Worm (Caenorhabditis elegans) whole organism, mixed stage, embryonic: ENCODE data around the gene Y38A10A.2.
"Not testable (repeated sequence)": the region's sequence is repeated elsewhere in the genome, so short reads cannot be mapped to it uniquely, and the experiment has no call there.

Experiments used
- M03D4.4 ChIP-seq: sonication (generic microtip); optimal IDR thresholded peaks from 2 replicates; lab custom pipeline; 2017; ENCODE audit warnings: mild to moderate bottlenecking, missing genetic modification characterization, missing compliant biosample characterization
- bed-3 ChIP-seq: fragments of 200-800 bp; sonication (Bioruptor generic); optimal IDR thresholded peaks from 3 replicates; lab custom pipeline; 2018; ENCODE audit warnings: mild to moderate bottlenecking, missing genetic modification characterization, moderate library complexity, missing compliant biosample characterization
- blmp-1 ChIP-seq: fragments of 150-350 bp; optimal IDR thresholded peaks from 2 replicates; lab custom pipeline; 2014; ENCODE audit warnings: missing biosample characterization, missing genetic modification characterization
- ceh-43 ChIP-seq: fragments of 200-800 bp; sonication (Bioruptor generic); optimal IDR thresholded peaks from 2 replicates; lab custom pipeline; 2018; ENCODE audit warnings: mild to moderate bottlenecking, missing genetic modification characterization, moderate library complexity, missing compliant biosample characterization
- ceh-83 ChIP-seq: fragments of 200-800 bp; sonication (Bioruptor generic); optimal IDR thresholded peaks from 2 replicates; lab custom pipeline; 2018; ENCODE audit warnings: mild to moderate bottlenecking, missing genetic modification characterization, missing compliant biosample characterization
- ces-1 ChIP-seq: fragments of 150-350 bp; optimal IDR thresholded peaks from 2 replicates; lab custom pipeline; 2014; ENCODE audit warnings: missing biosample characterization, missing genetic modification reagents, missing genetic modification characterization
- cnd-1 ChIP-seq: fragments of 200-800 bp; sonication (Bioruptor generic); optimal IDR thresholded peaks from 2 replicates; lab custom pipeline; 2018; ENCODE audit warnings: mild to moderate bottlenecking, missing genetic modification characterization, missing compliant biosample characterization
- elt-3 ChIP-seq: fragments of 150-350 bp; optimal IDR thresholded peaks from 2 replicates; lab custom pipeline; 2014; ENCODE audit warnings: missing biosample characterization, missing genetic modification characterization
- ham-2 ChIP-seq: fragments of 200-800 bp; sonication (Bioruptor generic); optimal IDR thresholded peaks from 2 replicates; lab custom pipeline; 2018; ENCODE audit warnings: mild to moderate bottlenecking, missing genetic modification characterization, missing compliant biosample characterization
- hlh-1 ChIP-seq: fragments of 150-350 bp; optimal IDR thresholded peaks from 2 replicates; lab custom pipeline; 2014; ENCODE audit warnings: missing biosample characterization, missing genetic modification reagents, missing genetic modification characterization
- lin-13 ChIP-seq: fragments of 150-350 bp; optimal IDR thresholded peaks from 2 replicates; lab custom pipeline; 2014; ENCODE audit warnings: missing biosample characterization, missing genetic modification characterization
- lin-32 ChIP-seq: fragments of 200-800 bp; sonication (Bioruptor generic); optimal IDR thresholded peaks from 2 replicates; lab custom pipeline; 2018; ENCODE audit warnings: mild to moderate bottlenecking, missing genetic modification characterization, missing compliant biosample characterization
- lsy-2 ChIP-seq: fragments of 150-350 bp; optimal IDR thresholded peaks from 2 replicates; lab custom pipeline; 2014; ENCODE audit warnings: missing biosample characterization, missing genetic modification characterization
- mab-5 ChIP-seq: fragments of 150-350 bp; optimal IDR thresholded peaks from 2 replicates; lab custom pipeline; 2014; ENCODE audit warnings: missing biosample characterization, missing genetic modification characterization
- mep-1 ChIP-seq: fragments of 150-350 bp; optimal IDR thresholded peaks from 2 replicates; lab custom pipeline; 2017; ENCODE audit warnings: missing biosample characterization, missing genetic modification reagents, missing genetic modification characterization, inconsistent platforms
- mls-2 ChIP-seq: sonication (generic microtip); optimal IDR thresholded peaks from 2 replicates; lab custom pipeline; 2016; ENCODE audit warnings: mild to moderate bottlenecking, missing genetic modification characterization, moderate library complexity, missing compliant biosample characterization
- nhr-12 ChIP-seq: fragments of 150-350 bp; optimal IDR thresholded peaks from 2 replicates; lab custom pipeline; 2014; ENCODE audit warnings: missing biosample characterization, missing genetic modification characterization
- nhr-237 ChIP-seq: fragments of 150-350 bp; optimal IDR thresholded peaks from 2 replicates; lab custom pipeline; 2014; ENCODE audit warnings: missing biosample characterization, missing genetic modification characterization
- pha-4 ChIP-seq: fragments of 150-350 bp; optimal IDR thresholded peaks from 2 replicates; lab custom pipeline; 2018; ENCODE audit warnings: missing biosample characterization, missing genetic modification reagents, missing genetic modification characterization
- sem-2 ChIP-seq: fragments of 200-800 bp; sonication (Bioruptor generic); optimal IDR thresholded peaks from 2 replicates; lab custom pipeline; 2018; ENCODE audit warnings: mild to moderate bottlenecking, missing genetic modification characterization, missing compliant biosample characterization
- snpc-4 ChIP-seq: fragments of 150-350 bp; optimal IDR thresholded peaks from 2 replicates; lab custom pipeline; 2014; ENCODE audit warnings: missing biosample characterization, missing genetic modification characterization
- sptf-1 ChIP-seq: sonication (generic microtip); optimal IDR thresholded peaks from 2 replicates; lab custom pipeline; 2017; ENCODE audit warnings: mild to moderate bottlenecking, missing genetic modification characterization, moderate library complexity, missing compliant biosample characterization
- tbx-8 ChIP-seq: fragments of 200-800 bp; sonication (Bioruptor generic); optimal IDR thresholded peaks from 2 replicates; lab custom pipeline; 2018; ENCODE audit warnings: mild to moderate bottlenecking, missing genetic modification characterization, moderate library complexity, missing compliant biosample characterization
- unc-120 ChIP-seq: sonication (generic microtip); optimal IDR thresholded peaks from 2 replicates; lab custom pipeline; 2017; ENCODE audit warnings: missing genetic modification characterization, missing compliant biosample characterization; ENCODE audit not compliant: poor library complexity, severe bottlenecking
- unc-39 ChIP-seq: fragments of 150-350 bp; optimal IDR thresholded peaks from 2 replicates; lab custom pipeline; 2014; ENCODE audit warnings: missing biosample characterization, missing genetic modification characterization
- unc-62 ChIP-seq: fragments of 150-350 bp; optimal IDR thresholded peaks from 2 replicates; lab custom pipeline; 2014; ENCODE audit warnings: missing biosample characterization, missing genetic modification reagents, missing genetic modification characterization
- zip-8 ChIP-seq: fragments of 150-350 bp; optimal IDR thresholded peaks from 2 replicates; lab custom pipeline; 2014; ENCODE audit warnings: missing biosample characterization, missing genetic modification characterization
- ztf-11 ChIP-seq: fragments of 150-350 bp; optimal IDR thresholded peaks from 2 replicates; lab custom pipeline; 2014; ENCODE audit warnings: missing biosample characterization, missing genetic modification characterization

Y38A10A.2 gene

DNA sequence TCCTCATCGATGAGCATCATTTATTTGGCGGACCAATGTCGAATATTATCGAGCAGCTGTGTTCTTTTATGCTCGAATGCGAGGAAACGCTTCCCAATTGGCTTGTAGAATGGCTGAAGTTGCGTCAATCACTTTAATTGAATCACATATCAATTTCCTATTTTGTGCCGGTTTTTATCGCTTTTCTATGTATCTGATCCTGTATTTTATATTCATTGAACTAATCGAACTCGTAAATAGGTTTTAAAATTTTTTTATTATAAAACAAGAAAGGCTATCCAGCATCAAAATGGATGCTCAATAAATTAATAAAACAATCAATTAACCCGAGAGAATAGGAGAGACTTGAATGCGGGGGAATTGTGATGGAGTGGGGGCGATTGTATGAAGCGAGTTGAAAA, 35.5 kb upstream of the Y38A10A.2 start:
- TF ChIP-seq ces-1 (GFP tag; lab: Kevin White, UChicago) (peak; percentile 48), mls-2 (tag; lab: Kevin White, UChicago) (peak; percentile 18), unc-120 (tag; lab: Kevin White, UChicago) (no peak), ztf-11 (tag; lab: Kevin White, UChicago) (no peak)

DNA sequence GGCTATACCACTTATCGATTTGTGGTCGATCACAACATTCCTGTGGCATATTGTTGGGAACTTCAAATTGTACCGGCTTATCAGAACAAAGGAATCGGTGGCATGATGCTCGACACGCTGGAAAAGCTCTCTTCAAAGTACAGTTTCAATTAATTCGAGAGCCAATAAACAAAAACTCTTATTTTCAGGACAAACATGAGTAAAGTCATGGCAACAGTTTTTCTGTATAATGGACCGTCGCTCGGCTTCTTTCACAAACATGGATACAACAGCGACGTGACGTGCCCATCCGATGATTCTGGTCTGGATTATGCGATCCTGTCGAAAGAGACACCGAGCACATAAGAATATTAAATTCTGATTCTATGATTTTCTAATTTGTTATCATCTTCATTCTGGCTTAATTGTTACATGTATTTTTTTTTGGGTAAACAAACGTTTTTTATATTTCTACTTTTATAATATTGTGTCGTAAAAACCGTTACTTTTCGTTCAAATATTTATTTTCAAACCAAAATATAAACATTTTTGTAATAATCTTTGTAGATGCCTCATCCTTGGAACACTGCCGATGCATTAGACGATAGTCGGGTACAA, 33.4 kb upstream of the Y38A10A.2 start, which contains the start of gene smut-1:
Gene smut-1 (plus strand): TSS at position 547 of the 597 bp plus-strand sequence.
- no peak for TF ChIP-seq unc-62
- TF ChIP-seq nhr-237 (tag; lab: Kevin White, UChicago): no peak
- TF ChIP-seq mab-5: no peak
- no peak for TF ChIP-seq ceh-83 (GFP tag; lab: Kevin White, UChicago)
- TF ChIP-seq unc-39 (tag; lab: Kevin White, UChicago): no peak
- no peak for TF ChIP-seq ces-1 (GFP tag; lab: Kevin White, UChicago)
- no peak for TF ChIP-seq ceh-43 (GFP tag; lab: Kevin White, UChicago)
- TF ChIP-seq elt-3 (tag; lab: Kevin White, UChicago): no peak
- TF ChIP-seq ham-2 (GFP tag; lab: Kevin White, UChicago): no peak
- TF ChIP-seq pha-4 (tag; lab: Kevin White, UChicago): no peak
- TF ChIP-seq zip-8 (tag; lab: Kevin White, UChicago): no peak
- no peak for TF ChIP-seq tbx-8 (GFP tag; lab: Kevin White, UChicago)
- TF ChIP-seq lsy-2: no peak
- no peak for TF ChIP-seq hlh-1 (tag; lab: Kevin White, UChicago)
- TF ChIP-seq sem-2: no peak
- no peak for TF ChIP-seq ztf-11 (tag; lab: Kevin White, UChicago)

DNA sequence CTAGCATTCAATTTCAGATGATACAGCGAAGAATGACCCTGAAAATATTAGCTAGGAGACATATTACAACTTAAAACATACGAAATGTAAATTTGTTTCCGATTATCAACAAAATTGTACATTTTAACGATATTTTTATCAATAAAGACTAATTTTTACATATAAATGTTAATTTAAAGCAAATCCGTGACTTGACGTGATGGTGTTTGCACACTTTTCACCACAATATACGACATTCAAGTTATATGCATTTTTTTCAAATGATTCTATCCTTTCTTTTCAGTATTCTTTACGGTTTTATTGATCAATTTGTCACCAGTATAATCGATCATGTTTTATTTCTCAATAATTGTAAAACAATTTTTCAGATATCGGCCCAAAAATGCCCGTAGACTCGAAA, 32.6 kb upstream of the Y38A10A.2 start, which contains the start of gene Y38A10A.7:
Gene Y38A10A.7 (plus strand): TSS at position 369 of the 400 bp plus-strand sequence.
- TF ChIP-seq elt-3 (tag; lab: Kevin White, UChicago) (no peak), blmp-1 (tag; lab: Kevin White, UChicago) (no peak), mls-2 (tag; lab: Kevin White, UChicago) (no peak), M03D4.4 (no peak), ztf-11 (tag; lab: Kevin White, UChicago) (no peak), unc-120 (tag; lab: Kevin White, UChicago) (no peak), cnd-1 (no peak), lin-32 (GFP tag; lab: Kevin White, UChicago) (no peak), lsy-2 (no peak), ham-2 (GFP tag; lab: Kevin White, UChicago) (no peak), ces-1 (GFP tag; lab: Kevin White, UChicago) (no peak), unc-39 (tag; lab: Kevin White, UChicago) (no peak), mep-1 (tag; lab: Kevin White, UChicago) (no peak), sem-2 (no peak)

DNA sequence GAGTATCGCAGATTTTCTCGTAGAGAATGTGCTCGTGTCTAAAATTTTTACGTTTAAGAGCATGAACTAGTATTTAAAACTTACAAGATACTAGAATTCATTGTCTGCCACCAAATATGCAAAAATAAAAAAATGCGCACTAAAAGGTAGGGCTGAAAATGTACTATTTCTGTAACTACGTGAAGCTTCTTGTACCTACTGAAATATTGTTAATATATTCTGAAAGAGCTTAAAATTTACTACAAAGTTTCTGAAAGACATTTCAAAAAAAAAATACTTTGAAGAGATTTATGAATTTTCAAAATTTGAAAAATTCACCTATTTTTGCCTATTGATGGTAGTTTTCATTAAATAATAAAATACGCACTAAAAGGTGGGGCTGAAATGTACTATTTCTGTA, 6.7 kb upstream of the Y38A10A.2 start, which contains the start of gene fbxa-214:
Gene fbxa-214 (minus strand): TSS at position 101 of the 400 bp plus-strand sequence.
- not testable (repeated sequence) for TF ChIP-seq nhr-237, sptf-1, hlh-1 (tag; lab: Kevin White, UChicago)

DNA sequence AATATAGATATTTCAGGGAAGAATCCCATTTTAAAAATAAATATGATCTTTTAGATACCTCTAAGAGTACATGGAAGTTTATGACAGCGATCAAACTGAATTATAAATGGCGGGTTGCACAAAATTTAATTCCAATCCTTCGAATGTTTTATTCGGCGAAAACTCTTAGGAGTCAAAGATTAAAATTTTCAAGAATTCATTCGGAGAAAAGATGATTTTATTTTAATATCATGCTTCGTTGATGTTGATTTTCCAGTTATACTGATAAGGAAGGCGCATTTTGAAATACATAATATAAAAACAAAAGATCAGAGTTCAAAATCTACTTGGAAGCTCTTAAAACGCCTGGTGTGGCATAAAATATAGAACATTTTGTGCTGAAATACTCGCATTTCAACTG, 3.9 kb upstream of the Y38A10A.2 start, which contains the start of gene srh-10:
Gene srh-10 (minus strand): TSS at position 29 of the 400 bp plus-strand sequence.
- no peak for TF ChIP-seq ceh-83 (GFP tag; lab: Kevin White, UChicago)
- no peak for TF ChIP-seq lin-13
- TF ChIP-seq cnd-1: no peak
- TF ChIP-seq elt-3 (tag; lab: Kevin White, UChicago): no peak
- TF ChIP-seq ham-2 (GFP tag; lab: Kevin White, UChicago): no peak
- no peak for TF ChIP-seq nhr-12

DNA sequence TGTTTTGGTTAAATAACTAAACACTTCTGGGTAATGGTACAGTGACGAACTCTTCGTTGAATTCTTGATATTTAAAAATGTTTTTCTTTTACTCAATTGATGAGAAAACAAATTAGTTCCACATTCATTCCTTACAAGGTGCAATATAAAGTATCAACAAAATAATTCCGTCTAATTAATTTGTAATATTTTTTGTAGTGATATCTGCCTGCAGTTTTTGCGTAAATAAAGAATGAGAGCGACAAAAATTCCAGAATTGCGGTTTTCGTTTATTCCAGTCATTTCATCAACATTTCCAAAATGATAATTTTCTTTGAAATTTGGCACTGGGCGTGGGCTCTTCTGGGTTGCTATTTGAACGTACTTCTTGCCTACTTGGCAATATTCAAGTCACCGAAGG, 7.9 kb downstream of the Y38A10A.2 start, which contains the start of gene srd-20:
Gene srd-20 (plus strand): TSS at position 301 of the 400 bp plus-strand sequence.
- TF ChIP-seq ceh-43 (GFP tag; lab: Kevin White, UChicago) (no peak), cnd-1 (no peak), mep-1 (tag; lab: Kevin White, UChicago) (no peak), tbx-8 (GFP tag; lab: Kevin White, UChicago) (no peak), snpc-4 (tag; lab: Kevin White, UChicago) (no peak), elt-3 (tag; lab: Kevin White, UChicago) (no peak), blmp-1 (tag; lab: Kevin White, UChicago) (no peak), nhr-237 (tag; lab: Kevin White, UChicago) (no peak), sem-2 (no peak), unc-120 (tag; lab: Kevin White, UChicago) (no peak), ztf-11 (tag; lab: Kevin White, UChicago) (no peak), ceh-83 (GFP tag; lab: Kevin White, UChicago) (no peak), bed-3 (GFP tag; lab: Kevin White, UChicago) (no peak), mab-5 (no peak), sptf-1 (tag; lab: Kevin White, UChicago) (no peak), ham-2 (GFP tag; lab: Kevin White, UChicago) (no peak)
